Worm (Caenorhabditis elegans): Measurements from ENCODE around the gene pqn-48.

DNA sequence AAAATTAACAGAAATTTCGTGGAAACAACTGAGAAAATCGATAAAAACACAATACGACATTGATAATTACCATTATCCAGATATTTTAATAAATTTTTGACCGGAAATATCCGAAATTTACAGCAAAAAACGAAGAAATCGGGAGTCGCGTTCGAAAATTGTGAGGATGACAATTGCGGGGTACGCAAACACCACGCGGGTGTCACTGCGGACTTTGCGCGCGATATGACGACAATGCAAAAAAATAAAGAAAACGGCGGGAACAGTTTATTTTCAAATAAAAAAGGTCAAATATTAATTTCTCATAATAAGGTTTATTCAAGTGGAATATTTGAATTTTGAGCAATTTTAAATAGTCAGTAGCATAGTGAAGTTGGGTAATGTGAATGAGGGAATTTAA, 5.7 kb downstream of the pqn-48 start, which contains the start of gene rpn-11:
- TF ChIP-seq ZK546.5 (tag; optimal IDR thresholded peaks at IDR 0.05) (no peak), F44E2.7 (GFP tag; IDR thresholded peaks at IDR 0.05) (no peak), daf-19 (GFP tag; conservative IDR thresholded peaks at IDR 0.05) (0 out of 2 replicates have a peak, but pooled peaks have one; percentile 39), dpl-1 (GFP tag; optimal IDR thresholded peaks at IDR 0.05) (peak; percentile 97), mep-1 (tag; optimal IDR thresholded peaks at IDR 0.05) (peak; percentile 85), skn-1 (tag; optimal IDR thresholded peaks at IDR 0.05) (no peak), egl-27 (tag; optimal IDR thresholded peaks at IDR 0.05) (no peak), nhr-237 (tag; optimal IDR thresholded peaks at IDR 0.05) (no peak), lin-38 (GFP tag; IDR thresholded peaks at IDR 0.05) (peak; percentile 90), nhr-77 (tag; optimal IDR thresholded peaks at IDR 0.05) (peak; percentile 66)

Measured in whole organism, L4 larva.